Fruit fly (Drosophila melanogaster): Measurements from ENCODE around the gene Hsp68.
A peak's percentile ranks its signal among the peaks of the same experiment; 100 is the strongest.

Gene Hsp68

DNA sequence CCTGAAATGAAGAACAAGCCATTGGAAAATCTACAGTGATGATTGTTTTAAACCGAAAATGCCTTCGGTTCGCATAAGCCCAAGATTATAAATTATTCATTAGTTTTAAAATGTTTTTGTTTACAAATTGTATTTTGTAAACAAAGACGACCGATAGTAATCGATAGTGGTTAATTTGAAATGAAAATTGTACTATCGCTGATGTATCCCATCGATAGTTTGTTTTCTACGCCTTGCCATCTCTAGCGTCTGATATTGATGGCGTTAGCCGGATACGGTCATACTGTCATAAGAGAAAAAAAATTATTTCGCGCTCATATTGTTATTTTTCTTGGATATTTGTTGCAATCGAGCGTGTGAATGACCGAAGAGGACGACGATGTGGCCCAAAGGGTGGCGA lies 931 bp upstream of the Hsp68 start, which contains the start of gene SMC1 (continued):
- TF ChIP-seq CG1024 (GFP tag; IDR thresholded peaks at IDR 0.05) (no peak), gcm (GFP tag; optimal IDR thresholded peaks at IDR 0.05) (no peak), sna (GFP tag; IDR thresholded peaks at IDR 0.05; ENCODE audit: partially characterized antibody) (peak; percentile 99), lov (optimal IDR thresholded peaks at IDR 0.05) (no peak), lov (GFP tag; IDR thresholded peaks at IDR 0.05) (no peak), CG31388 (GFP tag; optimal IDR thresholded peaks at IDR 0.05) (no peak), ewg (GFP tag; optimal IDR thresholded peaks at IDR 0.05) (no peak), CG9609 (GFP tag; optimal IDR thresholded peaks at IDR 0.05) (no peak), CG7928 (GFP tag; optimal IDR thresholded peaks at IDR 0.05) (no peak), CG18599 (GFP tag; optimal IDR thresholded peaks at IDR 0.05) (no peak), gsb (GFP tag; IDR thresholded peaks at IDR 0.05) (no peak), Elba2 (GFP tag; optimal IDR thresholded peaks at IDR 0.05) (no peak), CG12155 (GFP tag; optimal IDR thresholded peaks at IDR 0.05) (peak; percentile 13), CG12104 (GFP tag; optimal IDR thresholded peaks at IDR 0.05) (no peak), Sox102F (GFP tag; optimal IDR thresholded peaks at IDR 0.05) (no peak), CG15479 (GFP tag; optimal IDR thresholded peaks at IDR 0.05) (no peak), CG1647 (GFP tag; optimal IDR thresholded peaks at IDR 0.05) (peak; percentile 25), emc (GFP tag; optimal IDR thresholded peaks at IDR 0.05) (no peak), Fer3 (tag; optimal IDR thresholded peaks at IDR 0.05) (peak; percentile 28), Ets65A (GFP tag) (peak; percentile 35), seq (GFP tag; IDR thresholded peaks at IDR 0.05) (no peak), wdn (GFP tag; IDR thresholded peaks at IDR 0.05) (no peak), Neu2 (GFP tag; optimal IDR thresholded peaks at IDR 0.05; ENCODE audit: borderline replicate concordance) (no peak), mld (GFP tag; IDR thresholded peaks at IDR 0.05; ENCODE audit: partially characterized antibody) (peak; percentile 99), ab (GFP tag; optimal IDR thresholded peaks at IDR 0.05) (no peak), CG34224 (GFP tag; IDR thresholded peaks at IDR 0.05; ENCODE audit: partially characterized antibody) (peak; percentile 100), prd (optimal IDR thresholded peaks at IDR 0.05) (no peak), prd (GFP tag; IDR thresholded peaks at IDR 0.05) (no peak), GATAe (GFP tag; conservative IDR thresholded peaks at IDR 0.05) (no peak), repo (GFP tag; optimal IDR thresholded peaks at IDR 0.05) (no peak), CG12744 (GFP tag; optimal IDR thresholded peaks at IDR 0.05) (peak; percentile 30), esg (GFP tag; conservative IDR thresholded peaks at IDR 0.05) (no peak), grn (GFP tag; optimal IDR thresholded peaks at IDR 0.05) (no peak), crol (GFP tag; IDR thresholded peaks at IDR 0.05) (no peak), CG7556 (GFP tag; optimal IDR thresholded peaks at IDR 0.05) (no peak), ttk (GFP tag; IDR thresholded peaks at IDR 0.05) (no peak), CG10543 (GFP tag; optimal IDR thresholded peaks at IDR 0.05) (peak; percentile 73), Oaz (GFP tag; IDR thresholded peaks at IDR 0.05) (no peak), Drgx (GFP tag; IDR thresholded peaks at IDR 0.05) (no peak), insv (GFP tag; optimal IDR thresholded peaks at IDR 0.05) (no peak), dmrt11E (tag; optimal IDR thresholded peaks at IDR 0.05) (no peak), pfk (GFP tag; optimal IDR thresholded peaks at IDR 0.05) (peak; percentile 34), CG1832 (GFP tag; optimal IDR thresholded peaks at IDR 0.05) (no peak), knrl (GFP tag; IDR thresholded peaks at IDR 0.05; ENCODE audit: partially characterized antibody) (peak; percentile 100), Poxn (GFP tag; IDR thresholded peaks at IDR 0.05) (no peak), CG15514 (GFP tag; optimal IDR thresholded peaks at IDR 0.05) (no peak), CG8944 (GFP tag; optimal IDR thresholded peaks at IDR 0.05) (no peak), CG15269 (tag; optimal IDR thresholded peaks at IDR 0.05) (no peak), gce (GFP tag; IDR thresholded peaks at IDR 0.05) (no peak), luna (GFP tag; optimal IDR thresholded peaks at IDR 0.05) (peak; percentile 13), Mrtf (GFP tag; IDR thresholded peaks at IDR 0.05) (no peak; the same call in 2 of the 3 replicates), ro (GFP tag; IDR thresholded peaks at IDR 0.05) (no peak)

Data from whole organism, embryonic.